Worm (Caenorhabditis elegans) whole organism, mixed stage, embryonic: ENCODE results near the gene C27A7.5.

Experiments
- ceh-83 ChIP-seq: fragments of 200-800 bp; sonication (Bioruptor generic); optimal IDR thresholded peaks from 2 replicates; lab custom pipeline; 2018; ENCODE audit warnings: mild to moderate bottlenecking, missing genetic modification characterization, missing compliant biosample characterization
- nhr-12 ChIP-seq: fragments of 150-350 bp; optimal IDR thresholded peaks from 2 replicates; lab custom pipeline; 2014; ENCODE audit warnings: missing biosample characterization, missing genetic modification characterization
- pha-4 ChIP-seq: fragments of 150-350 bp; optimal IDR thresholded peaks from 2 replicates; lab custom pipeline; 2018; ENCODE audit warnings: missing biosample characterization, missing genetic modification reagents, missing genetic modification characterization

- no peak for TF ChIP-seq ceh-83 (GFP tag; lab: Kevin White, UChicago)
- TF ChIP-seq nhr-12 (tag; lab: Kevin White, UChicago): no peak
- TF ChIP-seq pha-4 (tag; lab: Kevin White, UChicago): no peak
Measured at ce11 chrV:12140625-12141024, 21.5 kb downstream of the C27A7.5 start, which contains the start of gene C27A7.3.
